Fruit fly (Drosophila melanogaster): ENCODE results near the gene CG7829.

CG7829 gene

DNA sequence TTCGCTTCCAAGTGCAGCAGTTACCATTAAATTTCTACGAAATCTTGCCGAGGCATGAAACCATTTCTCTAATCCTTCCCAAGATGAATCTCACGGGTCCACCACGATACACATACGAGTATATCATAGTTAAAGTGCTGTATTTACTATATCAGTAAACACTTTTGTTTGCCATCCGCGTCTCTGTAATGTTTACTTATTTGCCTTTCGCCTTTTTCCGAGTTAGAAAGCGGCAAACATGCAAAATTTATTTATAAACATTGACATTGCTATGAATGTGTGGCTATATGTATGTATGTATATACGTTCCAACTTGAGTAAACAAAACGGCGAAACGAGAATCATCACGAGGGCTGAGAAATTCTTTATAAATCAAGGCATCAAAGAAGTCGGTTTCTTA, 13.4 kb upstream of the CG7829 start (continued):
- TF ChIP-seq CG4617 (GFP tag; optimal IDR thresholded peaks at IDR 0.05; ENCODE audit: borderline replicate concordance) (no peak), pzg (GFP tag; optimal IDR thresholded peaks at IDR 0.05) (no peak), trem (tag; optimal IDR thresholded peaks at IDR 0.05) (peak; percentile 56), HHEX (GFP tag; optimal IDR thresholded peaks at IDR 0.05) (peak; percentile 43), sqz (GFP tag; optimal IDR thresholded peaks at IDR 0.05) (no peak), CG6683 (GFP tag; optimal IDR thresholded peaks at IDR 0.05) (no peak), CG9876 (GFP tag; optimal IDR thresholded peaks at IDR 0.05) (no peak), Drgx (GFP tag; IDR thresholded peaks at IDR 0.05) (no peak), HmgD (GFP tag; optimal IDR thresholded peaks at IDR 0.05) (no peak), nerfin-1 (tag; optimal IDR thresholded peaks at IDR 0.05) (peak; percentile 80), Sry-β (GFP tag; optimal IDR thresholded peaks at IDR 0.05) (peak; percentile 54), CG17568 (GFP tag; optimal IDR thresholded peaks at IDR 0.05) (no peak), Six4 (GFP tag; optimal IDR thresholded peaks at IDR 0.05) (no peak), CG13775 (GFP tag; optimal IDR thresholded peaks at IDR 0.05) (no peak), CG32767 (GFP tag; IDR thresholded peaks at IDR 0.05) (no peak), CG33213 (GFP tag; optimal IDR thresholded peaks at IDR 0.05) (peak; percentile 24), zen2 (GFP tag; IDR thresholded peaks at IDR 0.05; ENCODE audit: partially characterized antibody) (no peak), CG18599 (GFP tag; optimal IDR thresholded peaks at IDR 0.05) (peak; percentile 70), TFAM (GFP tag; optimal IDR thresholded peaks at IDR 0.05) (peak; percentile 50), CG13123 (GFP tag; optimal IDR thresholded peaks at IDR 0.05) (no peak), ara (GFP tag; IDR thresholded peaks at IDR 0.05) (peak; percentile 42; the same call in 1 of the 2 replicates), CG34376 (GFP tag; optimal IDR thresholded peaks at IDR 0.05) (no peak), CG7357 (GFP tag; IDR thresholded peaks at IDR 0.05) (no peak), Ssrp (tag; optimal IDR thresholded peaks at IDR 0.05) (no peak), lbe (GFP tag; optimal IDR thresholded peaks at IDR 0.05) (no peak), Meics (GFP tag; optimal IDR thresholded peaks at IDR 0.05) (peak; percentile 19), kah (GFP tag; optimal IDR thresholded peaks at IDR 0.05) (peak; percentile 21), Nf-YB (GFP tag; optimal IDR thresholded peaks at IDR 0.05) (no peak), CG11247 (GFP tag; IDR thresholded peaks at IDR 0.05) (no peak), dan (GFP tag; IDR thresholded peaks at IDR 0.05) (no peak), CG8359 (GFP tag; optimal IDR thresholded peaks at IDR 0.05; ENCODE audit: borderline replicate concordance) (peak; percentile 66), tx (GFP tag; optimal IDR thresholded peaks at IDR 0.05) (no peak), ac (GFP tag; optimal IDR thresholded peaks at IDR 0.05) (peak; percentile 56), CG9437 (GFP tag; optimal IDR thresholded peaks at IDR 0.05) (no peak), CG10959 (GFP tag; IDR thresholded peaks at IDR 0.05) (no peak), tap (tag; optimal IDR thresholded peaks at IDR 0.05) (peak; percentile 59), ato (GFP tag; IDR thresholded peaks at IDR 0.05; ENCODE audit: partially characterized antibody) (no peak), CG13424 (tag; optimal IDR thresholded peaks at IDR 0.05) (no peak), CG32532 (GFP tag; IDR thresholded peaks at IDR 0.05) (no peak), CG6813 (GFP tag; optimal IDR thresholded peaks at IDR 0.05) (peak; percentile 90), CG3726 (GFP tag; IDR thresholded peaks at IDR 0.05) (no peak), hkb (optimal IDR thresholded peaks at IDR 0.05) (no peak), hkb (GFP tag; IDR thresholded peaks at IDR 0.05) (0 out of 2 replicates have a peak, but pooled peaks have one; percentile 16), CG7839 (tag; optimal IDR thresholded peaks at IDR 0.05) (no peak), Spps (tag; optimal IDR thresholded peaks at IDR 0.05) (peak; percentile 63), CG14710 (tag; optimal IDR thresholded peaks at IDR 0.05) (peak; percentile 82), ERR (GFP tag; optimal IDR thresholded peaks at IDR 0.05) (no peak), ewg (GFP tag; optimal IDR thresholded peaks at IDR 0.05) (no peak), CG14860 (GFP tag; IDR thresholded peaks at IDR 0.05; ENCODE audit: partially characterized antibody) (no peak), caup (GFP tag; optimal IDR thresholded peaks at IDR 0.05; ENCODE audit: severe bottlenecking) (no peak)

Measured in whole organism, embryonic.